Worm (Caenorhabditis elegans): Measurements from ENCODE around the gene dpy-21.
"Not testable (repeated sequence)": the region's sequence is repeated elsewhere in the genome, so short reads cannot be mapped to it uniquely, and the experiment has no call there.

Gene dpy-21

DNA sequence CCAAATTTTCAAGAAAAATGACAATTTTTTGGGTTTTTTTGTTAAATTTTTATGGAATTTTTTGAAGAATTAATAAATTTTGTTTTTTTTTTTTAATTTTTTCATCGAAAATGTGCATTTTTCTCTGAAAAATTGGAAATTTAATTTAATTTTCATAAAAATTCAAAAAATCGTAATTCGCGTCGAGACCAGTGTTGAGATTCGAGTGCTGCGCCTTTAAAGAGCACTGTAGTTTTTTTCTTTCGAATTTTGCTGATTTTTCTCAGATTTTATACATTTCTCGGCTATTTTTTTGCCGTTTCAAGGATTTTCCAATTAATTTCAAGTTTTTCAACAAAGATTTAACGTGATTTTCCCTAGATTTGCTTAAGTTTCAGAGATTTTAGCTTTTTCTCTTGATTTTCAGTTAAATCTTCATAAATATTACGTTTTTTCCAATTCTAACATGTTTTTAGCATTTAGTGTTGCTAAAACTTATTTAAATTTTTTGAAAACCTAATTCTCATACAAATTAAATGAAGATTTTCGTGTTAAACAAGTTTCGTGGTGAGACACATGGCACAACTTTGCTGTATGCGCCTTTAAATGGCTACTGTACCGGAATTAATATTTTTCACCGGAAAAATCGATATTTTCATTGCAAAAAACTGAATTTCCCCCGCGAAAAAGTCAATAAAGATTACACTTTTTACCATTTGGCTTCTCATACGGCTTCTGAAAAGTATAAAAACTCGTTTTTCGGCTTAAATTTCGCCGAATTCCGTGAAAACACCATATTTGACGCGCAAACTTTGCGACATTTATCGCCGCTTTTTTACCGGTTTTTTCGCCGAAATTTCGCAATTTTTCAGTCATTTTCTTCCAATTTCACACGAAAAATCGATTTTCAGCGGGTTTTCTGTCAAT is 24.6 kb downstream of the dpy-21 start, which contains the start of gene usp-50:
TSS of gene usp-50 (plus strand) at position 822 of the 906 bp plus-strand sequence.
- TF ChIP-seq tbx-7 (tag; optimal IDR thresholded peaks at IDR 0.05); syd-9 (tag; optimal IDR thresholded peaks at IDR 0.05); T23F11.4 (GFP tag; optimal IDR thresholded peaks at IDR 0.05): not testable (repeated sequence)

DNA sequence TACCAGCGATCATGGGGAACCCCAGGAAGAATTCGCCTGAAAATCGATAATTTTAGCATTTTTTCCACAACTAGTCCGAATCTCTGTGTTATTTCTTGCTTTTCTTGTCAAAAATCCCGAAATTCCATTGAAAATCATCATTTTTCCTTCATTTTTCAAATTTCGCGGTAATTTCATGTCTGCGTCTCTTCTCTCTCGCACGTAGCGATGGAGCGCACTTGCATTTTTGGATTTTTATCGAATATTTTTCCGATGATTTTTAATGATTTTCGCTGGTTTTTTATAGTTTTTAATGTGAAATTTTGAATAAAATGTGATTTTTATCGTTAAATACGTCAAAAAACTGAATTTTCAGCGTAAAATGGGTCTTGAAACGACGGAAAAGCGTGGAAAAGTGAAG is 27.6 kb downstream of the dpy-21 start, which contains the start of gene E01B7.2:
TSS of gene E01B7.2 (plus strand) at position 350 of the 400 bp plus-strand sequence.
- TF ChIP-seq unc-55 (GFP tag; optimal IDR thresholded peaks at IDR 0.05) (peak; percentile 46), hlh-30 (tag; optimal IDR thresholded peaks at IDR 0.05; ENCODE audit: insufficient read depth) (no peak), fax-1 (tag; optimal IDR thresholded peaks at IDR 0.05) (no peak), ttx-3 (tag; optimal IDR thresholded peaks at IDR 0.05) (no peak), nfya-1 (tag; optimal IDR thresholded peaks at IDR 0.05) (peak; percentile 63), dmd-4 (tag; optimal IDR thresholded peaks at IDR 0.05; ENCODE audit: borderline replicate concordance) (no peak), ets-4 (tag; optimal IDR thresholded peaks at IDR 0.05) (no peak), ceh-48 (tag; optimal IDR thresholded peaks at IDR 0.05) (peak; percentile 48), mec-3 (tag; optimal IDR thresholded peaks at IDR 0.05; ENCODE audit: borderline replicate concordance) (no peak), ceh-18 (tag; optimal IDR thresholded peaks at IDR 0.05) (no peak), ceh-19 (GFP tag; optimal IDR thresholded peaks at IDR 0.05) (no peak), pag-3 (tag; optimal IDR thresholded peaks at IDR 0.05; ENCODE audit: borderline replicate concordance) (no peak), lin-11 (tag; optimal IDR thresholded peaks at IDR 0.05) (no peak), fkh-6 (tag; optimal IDR thresholded peaks at IDR 0.05) (no peak), madf-2 (tag; optimal IDR thresholded peaks at IDR 0.05) (no peak), ceh-9 (tag; optimal IDR thresholded peaks at IDR 0.05) (no peak), npax-4 (tag; optimal IDR thresholded peaks at IDR 0.05) (no peak), ceh-24 (tag; optimal IDR thresholded peaks at IDR 0.05) (no peak), ztf-16 (tag; optimal IDR thresholded peaks at IDR 0.05) (no peak), sdc-2 (tag; optimal IDR thresholded peaks at IDR 0.05) (no peak), C08G9.2 (tag; optimal IDR thresholded peaks at IDR 0.05) (no peak), nhr-232 (tag; optimal IDR thresholded peaks at IDR 0.05) (no peak), ref-2 (tag; optimal IDR thresholded peaks at IDR 0.05) (no peak), ceh-31 (tag; optimal IDR thresholded peaks at IDR 0.05) (no peak), ceh-22 (tag; optimal IDR thresholded peaks at IDR 0.05) (no peak), pax-1 (tag; optimal IDR thresholded peaks at IDR 0.05) (peak; percentile 56), pat-9 (tag; optimal IDR thresholded peaks at IDR 0.05) (no peak), unc-3 (GFP tag; conservative IDR thresholded peaks at IDR 0.05) (no peak), unc-3 (tag; optimal IDR thresholded peaks at IDR 0.05) (no peak), ceh-45 (GFP tag; IDR thresholded peaks at IDR 0.05) (no peak), dve-1 (tag; optimal IDR thresholded peaks at IDR 0.05) (no peak), ama-1 (optimal IDR thresholded peaks at IDR 0.05) (no peak), T23F11.4 (GFP tag; optimal IDR thresholded peaks at IDR 0.05) (no peak), sox-2 (GFP tag; IDR thresholded peaks at IDR 0.05) (no peak), hlh-13 (GFP tag; optimal IDR thresholded peaks at IDR 0.05) (no peak), unc-42 (tag; optimal IDR thresholded peaks at IDR 0.05) (peak; percentile 2), unc-86 (tag; optimal IDR thresholded peaks at IDR 0.05) (no peak), hlh-6 (tag; optimal IDR thresholded peaks at IDR 0.05) (no peak), elt-4 (tag; optimal IDR thresholded peaks at IDR 0.05) (no peak), nhr-11 (tag; optimal IDR thresholded peaks at IDR 0.05) (no peak), C38D4.7 (GFP tag; optimal IDR thresholded peaks at IDR 0.05) (no peak), pqm-1 (tag; optimal IDR thresholded peaks at IDR 0.05) (no peak), K09A11.1 (tag; optimal IDR thresholded peaks at IDR 0.05; ENCODE audit: insufficient read depth) (no peak)
